Worm (Caenorhabditis elegans) whole organism, young adult: Measurements from ENCODE around the gene ZK355.3.

ENCODE experiments used
- B0261.1 ChIP-seq: sonication (generic microtip); optimal IDR thresholded peaks from 2 replicates; lab custom pipeline; 2016; ENCODE audit warnings: mild to moderate bottlenecking, missing genetic modification characterization, moderate library complexity, missing compliant biosample characterization
- B0336.3 ChIP-seq: fragments of 200-800 bp; sonication (Bioruptor generic); IDR thresholded peaks from 2 replicates; pipeline ENCODE4 v1.3.6; 2022; ENCODE audit warnings: missing genetic modification characterization, missing compliant biosample characterization
- C06A6.2 ChIP-seq: fragments of 200-800 bp; sonication (Bioruptor generic); conservative IDR thresholded peaks from 2 replicates; pipeline ENCODE4 v1.3.6; 2022; ENCODE audit warnings: missing genetic modification characterization, missing compliant biosample characterization
- C17E4.6 ChIP-seq: fragments of 200-800 bp; sonication (Bioruptor generic); IDR thresholded peaks from 2 replicates; pipeline ENCODE4 v1.3.6; 2022; ENCODE audit warnings: missing genetic modification reagents, missing genetic modification characterization, missing compliant biosample characterization
- D2030.7 ChIP-seq: fragments of 200-800 bp; sonication (Bioruptor generic); IDR thresholded peaks from 2 replicates; pipeline ENCODE4 v1.3.6; 2022; ENCODE audit warnings: missing genetic modification reagents, missing genetic modification characterization, missing compliant biosample characterization
- F10E7.11 ChIP-seq: sonication (generic microtip); optimal IDR thresholded peaks from 2 replicates; lab custom pipeline; 2017; ENCODE audit warnings: mild to moderate bottlenecking, missing genetic modification characterization, moderate library complexity, missing compliant biosample characterization
- F23B12.7 ChIP-seq: sonication (generic microtip); optimal IDR thresholded peaks from 2 replicates; lab custom pipeline; 2017; ENCODE audit warnings: missing genetic modification characterization, mild to moderate bottlenecking, missing compliant biosample characterization, antibody characterized with exemption, moderate library complexity; ENCODE audit not compliant: insufficient read depth
- F33H1.4 ChIP-seq: fragments of 200-800 bp; sonication (Bioruptor generic); IDR thresholded peaks from 2 replicates; pipeline ENCODE4 v1.3.6; 2022; ENCODE audit warnings: missing genetic modification reagents, missing genetic modification characterization, missing compliant biosample characterization
- F39B2.1 ChIP-seq: fragments of 200-800 bp; sonication (Bioruptor generic); IDR thresholded peaks from 2 replicates; pipeline ENCODE4 v1.3.6; 2022; ENCODE audit warnings: missing genetic modification reagents, missing genetic modification characterization, missing compliant biosample characterization
- F57A8.1 ChIP-seq: fragments of 200-800 bp; sonication (Bioruptor generic); optimal IDR thresholded peaks from 2 replicates; lab custom pipeline; 2018; ENCODE audit warnings: mild to moderate bottlenecking, missing genetic modification characterization, moderate library complexity, missing compliant biosample characterization
- K12H6.12 ChIP-seq: fragments of 200-800 bp; sonication (Bioruptor generic); optimal IDR thresholded peaks from 2 replicates; lab custom pipeline; 2018; ENCODE audit warnings: mild to moderate bottlenecking, missing genetic modification characterization, missing compliant biosample characterization
- T07F8.4 ChIP-seq: sonication (generic microtip); optimal IDR thresholded peaks from 2 replicates; lab custom pipeline; 2016; ENCODE audit warnings: mild to moderate bottlenecking, missing genetic modification characterization, moderate library complexity, missing compliant biosample characterization
- T26A5.8 ChIP-seq: sonication (generic microtip); optimal IDR thresholded peaks from 2 replicates; lab custom pipeline; 2016; ENCODE audit warnings: missing genetic modification characterization, missing compliant biosample characterization
- Y53F4B.3 ChIP-seq: fragments of 200-800 bp; sonication (Bioruptor generic); IDR thresholded peaks from 2 replicates; pipeline ENCODE4 v1.3.6; 2022; ENCODE audit warnings: missing genetic modification reagents, missing genetic modification characterization, missing compliant biosample characterization
- Y56A3A.18 ChIP-seq: fragments of 200-800 bp; sonication (Bioruptor generic); IDR thresholded peaks from 2 replicates; pipeline ENCODE4 v1.3.6; 2022; ENCODE audit warnings: missing genetic modification reagents, missing genetic modification characterization, missing compliant biosample characterization
- Y67H2A.10 ChIP-seq: fragments of 200-800 bp; sonication (Bioruptor generic); conservative IDR thresholded peaks from 2 replicates; pipeline ENCODE4 v1.3.6; 2022; ENCODE audit warnings: missing genetic modification reagents, missing genetic modification characterization, missing compliant biosample characterization
- Y95B8A.8 ChIP-seq: fragments of 200-800 bp; sonication (Bioruptor generic); IDR thresholded peaks from 2 replicates; pipeline ENCODE4 v1.3.6; 2022; ENCODE audit warnings: missing genetic modification reagents, missing genetic modification characterization, missing compliant biosample characterization
- aptf-3 ChIP-seq: fragments of 200-800 bp; sonication (Bioruptor generic); IDR thresholded peaks from 2 replicates; pipeline ENCODE4 v1.3.6; 2022; ENCODE audit warnings: missing genetic modification characterization, missing compliant biosample characterization
- atf-7 ChIP-seq: sonication (generic microtip); optimal IDR thresholded peaks from 2 replicates; lab custom pipeline; 2017; ENCODE audit warnings: mild to moderate bottlenecking, missing genetic modification characterization, missing compliant biosample characterization
- athp-1 ChIP-seq: sonication (generic microtip); optimal IDR thresholded peaks from 2 replicates; lab custom pipeline; 2017; ENCODE audit warnings: mild to moderate bottlenecking, missing genetic modification characterization, missing compliant biosample characterization
- attf-3 ChIP-seq: fragments of 200-800 bp; sonication (Bioruptor generic); conservative IDR thresholded peaks from 2 replicates; pipeline ENCODE4 v1.3.6; 2022; ENCODE audit warnings: missing genetic modification reagents, missing genetic modification characterization, missing compliant biosample characterization
- attf-6 ChIP-seq: fragments of 200-800 bp; sonication (Bioruptor generic); IDR thresholded peaks from 2 replicates; pipeline ENCODE4 v1.3.6; 2022; ENCODE audit warnings: missing genetic modification reagents, missing genetic modification characterization, missing compliant biosample characterization
- cebp-2 ChIP-seq: fragments of 200-800 bp; sonication (Bioruptor generic); IDR thresholded peaks from 2 replicates; pipeline ENCODE4 v1.3.6; 2022; ENCODE audit warnings: missing genetic modification characterization, missing compliant biosample characterization
- ceh-58 ChIP-seq: fragments of 200-800 bp; sonication (Bioruptor generic); IDR thresholded peaks from 2 replicates; pipeline ENCODE4 v1.3.6; 2022; ENCODE audit warnings: missing genetic modification characterization, missing compliant biosample characterization
- ceh-91 ChIP-seq: fragments of 200-800 bp; sonication (Bioruptor generic); IDR thresholded peaks from 2 replicates; pipeline ENCODE4 v1.3.6; 2022; ENCODE audit warnings: missing genetic modification reagents, missing genetic modification characterization, missing compliant biosample characterization
- die-1 ChIP-seq: sonication (generic microtip); optimal IDR thresholded peaks from 2 replicates; lab custom pipeline; 2016; ENCODE audit warnings: missing genotype, mild to moderate bottlenecking, missing genetic modification characterization, missing compliant biosample characterization
- dpl-1 ChIP-seq: fragments of 150-350 bp; optimal IDR thresholded peaks from 2 replicates; lab custom pipeline; 2014; ENCODE audit warnings: missing biosample characterization, missing genetic modification reagents, missing genetic modification characterization
- efl-1 ChIP-seq: fragments of 150-350 bp; optimal IDR thresholded peaks from 2 replicates; lab custom pipeline; 2014; ENCODE audit warnings: missing biosample characterization, missing genetic modification reagents, missing genetic modification characterization
- egl-18 ChIP-seq: fragments of 200-800 bp; sonication (Bioruptor generic); IDR thresholded peaks from 2 replicates; pipeline ENCODE4 v1.3.6; 2022; ENCODE audit warnings: missing genetic modification reagents, missing genetic modification characterization, missing compliant biosample characterization
- egl-44 ChIP-seq: fragments of 200-800 bp; sonication (Bioruptor generic); IDR thresholded peaks from 2 replicates; pipeline ENCODE4 v1.3.6; 2022; ENCODE audit warnings: missing genetic modification reagents, missing genetic modification characterization, missing compliant biosample characterization
- egrh-3 ChIP-seq: fragments of 200-800 bp; sonication (Bioruptor generic); IDR thresholded peaks from 2 replicates; pipeline ENCODE4 v1.3.6; 2022; ENCODE audit warnings: missing genetic modification reagents, missing genetic modification characterization, missing compliant biosample characterization
- him-1 ChIP-seq: sonication (generic microtip); optimal IDR thresholded peaks from 2 replicates; lab custom pipeline; 2016; ENCODE audit warnings: missing genotype, missing genetic modification reagents, missing genetic modification characterization, missing compliant biosample characterization
- hlh-26 ChIP-seq: fragments of 200-800 bp; sonication (Bioruptor generic); conservative IDR thresholded peaks from 2 replicates; pipeline ENCODE4 v1.3.6; 2022; ENCODE audit warnings: missing genetic modification reagents, missing genetic modification characterization, missing compliant biosample characterization
- hmg-20 ChIP-seq: fragments of 200-800 bp; sonication (Bioruptor generic); IDR thresholded peaks from 2 replicates; pipeline ENCODE4 v1.3.6; 2022; ENCODE audit warnings: missing genetic modification reagents, missing genetic modification characterization, missing compliant biosample characterization
- hrde-1 ChIP-seq: sonication (generic microtip); optimal IDR thresholded peaks from 2 replicates; lab custom pipeline; 2016; ENCODE audit warnings: missing genetic modification characterization, mild to moderate bottlenecking, missing compliant biosample characterization, moderate library complexity, missing genotype, missing genetic modification reagents, borderline replicate concordance
- lag-1 ChIP-seq: fragments of 200-800 bp; sonication (Bioruptor generic); IDR thresholded peaks from 2 replicates; pipeline ENCODE4 v1.3.6; 2022; ENCODE audit warnings: missing genetic modification reagents, missing genetic modification characterization, missing compliant biosample characterization
- let-526 ChIP-seq: fragments of 200-800 bp; sonication (Bioruptor generic); IDR thresholded peaks from 2 replicates; pipeline ENCODE4 v1.3.6; 2022; ENCODE audit warnings: missing genetic modification reagents, missing genetic modification characterization, missing compliant biosample characterization
- lin-26 ChIP-seq: fragments of 200-800 bp; sonication (Bioruptor generic); IDR thresholded peaks from 2 replicates; pipeline ENCODE4 v1.3.6; 2022; ENCODE audit warnings: missing genetic modification reagents, missing genetic modification characterization, missing compliant biosample characterization
- lin-35 ChIP-seq, 3 experiments: fragments of 150-350 bp in 2 of 3; sonication (generic microtip) in 1 of 3; optimal IDR thresholded peaks; 2 replicates each; lab custom pipeline; 2014 to 2018; ENCODE audit warnings: missing biosample characterization in 3 of 3, missing genetic modification characterization in 3 of 3, missing genetic modification reagents in 3 of 3
- lin-40 ChIP-seq: sonication (generic microtip); optimal IDR thresholded peaks from 2 replicates; lab custom pipeline; 2016; ENCODE audit warnings: missing genetic modification characterization, mild to moderate bottlenecking, missing compliant biosample characterization, missing genotype, missing genetic modification reagents
- lsl-1 ChIP-seq: fragments of 200-800 bp; sonication (Bioruptor generic); optimal IDR thresholded peaks from 2 replicates; lab custom pipeline; 2018; ENCODE audit warnings: mild to moderate bottlenecking, missing genetic modification characterization, moderate library complexity, missing compliant biosample characterization
- madf-6 ChIP-seq: fragments of 200-800 bp; sonication (Bioruptor generic); IDR thresholded peaks from 2 replicates; pipeline ENCODE4 v1.3.6; 2022; ENCODE audit warnings: missing genetic modification reagents, missing genetic modification characterization, missing compliant biosample characterization
- pbrm-1 ChIP-seq: fragments of 200-800 bp; sonication (Bioruptor generic); IDR thresholded peaks from 2 replicates; pipeline ENCODE4 v1.3.6; 2022; ENCODE audit warnings: missing genetic modification reagents, missing genetic modification characterization, missing compliant biosample characterization
- repo-1 ChIP-seq: sonication (generic microtip); optimal IDR thresholded peaks from 2 replicates; lab custom pipeline; 2017; ENCODE audit warnings: mild to moderate bottlenecking, missing genetic modification characterization, missing compliant biosample characterization
- sdz-38 ChIP-seq: sonication (generic microtip); optimal IDR thresholded peaks from 2 replicates; lab custom pipeline; 2016; ENCODE audit warnings: missing genotype, missing genetic modification characterization, missing compliant biosample characterization
- somi-1 ChIP-seq: fragments of 200-800 bp; sonication (Bioruptor generic); optimal IDR thresholded peaks from 2 replicates; lab custom pipeline; 2018; ENCODE audit warnings: mild to moderate bottlenecking, missing genetic modification characterization, missing compliant biosample characterization
- unc-62 ChIP-seq: fragments of 150-350 bp; optimal IDR thresholded peaks from 2 replicates; lab custom pipeline; 2014; ENCODE audit warnings: missing biosample characterization, missing genetic modification reagents, missing genetic modification characterization
- ztf-25 ChIP-seq: fragments of 200-800 bp; sonication (Bioruptor generic); IDR thresholded peaks from 2 replicates; pipeline ENCODE4 v1.3.6; 2022; ENCODE audit warnings: missing genetic modification reagents, missing genetic modification characterization, missing compliant biosample characterization

ZK355.3 gene

DNA sequence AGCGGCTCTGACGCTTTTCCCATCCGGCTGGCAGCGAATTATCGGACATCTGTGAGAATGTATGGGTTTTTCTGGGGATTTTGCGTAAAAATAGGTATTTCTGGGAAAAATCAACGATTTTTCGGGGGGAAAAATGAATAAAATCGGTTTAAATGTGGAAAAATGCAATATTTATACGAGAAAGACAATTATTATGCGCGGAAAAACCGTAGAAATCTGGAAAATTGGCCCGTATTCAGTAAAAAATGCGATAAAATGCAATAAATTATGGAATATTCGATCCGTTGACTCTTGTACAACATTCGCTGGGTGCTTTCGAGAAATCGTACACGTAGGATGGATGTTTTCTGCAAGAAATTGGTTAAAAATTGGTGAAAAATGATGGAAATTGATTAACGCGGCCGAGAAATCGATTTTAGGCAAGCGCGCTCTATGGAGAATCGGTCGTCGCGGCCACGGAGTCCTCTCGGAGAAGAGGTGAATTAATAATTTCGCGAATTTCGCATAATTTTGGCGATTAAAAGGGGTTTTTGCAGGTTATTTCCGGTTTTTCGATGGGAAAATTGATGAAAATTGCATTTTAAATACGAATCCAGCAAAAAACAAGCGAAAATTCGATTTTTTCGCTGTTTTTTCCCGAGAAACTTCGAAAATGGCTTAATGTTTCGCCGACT lies 38.3 kb downstream of the ZK355.3 start, which contains the start of gene pinn-1 (continued):
- peak; percentile 85 for TF ChIP-seq B0336.3 (GFP tag; lab: Robert Waterston, UW)
- TF ChIP-seq hrde-1 (tag; lab: Kevin White, UChicago), result no peak
- TF ChIP-seq attf-6 (GFP tag; lab: Robert Waterston, UW), result no peak
- no peak for TF ChIP-seq die-1 (tag; lab: Kevin White, UChicago)
- TF ChIP-seq madf-6 (GFP tag; lab: Robert Waterston, UW), result peak; percentile 83
- no peak for TF ChIP-seq somi-1 (GFP tag; lab: Kevin White, UChicago)
- no peak for TF ChIP-seq ceh-58
- TF ChIP-seq F39B2.1 (GFP tag; lab: Robert Waterston, UW), result no peak
- no peak for TF ChIP-seq hmg-20
- TF ChIP-seq T26A5.8 (tag; lab: Kevin White, UChicago), result no peak
- peak; percentile 82 for TF ChIP-seq K12H6.12 (tag; lab: Kevin White, UChicago)
- TF ChIP-seq lin-35 (GFP tag; optimal IDR thresholded peaks at IDR 0.05; lab: Kevin White, UChicago), result peak in 1 of 3 experiments; percentile 69
- TF ChIP-seq B0261.1 (tag; lab: Kevin White, UChicago), result peak; percentile 21
- peak; percentile 90 for TF ChIP-seq D2030.7 (GFP tag; lab: Robert Waterston, UW)
- no peak for TF ChIP-seq lag-1 (GFP tag; lab: Robert Waterston, UW)
- peak; percentile 68; the same call in 1 of the 2 replicates for TF ChIP-seq egl-44 (GFP tag; lab: Robert Waterston, UW)
- 0 out of 2 replicates have a peak, but pooled peaks have one; percentile 37 for TF ChIP-seq C17E4.6 (GFP tag; lab: Robert Waterston, UW)
- peak; percentile 56 for TF ChIP-seq repo-1 (tag; lab: Kevin White, UChicago)
- TF ChIP-seq lsl-1 (GFP tag; lab: Kevin White, UChicago), result peak; percentile 73
- peak; percentile 91 for TF ChIP-seq let-526 (GFP tag; lab: Robert Waterston, UW)
- TF ChIP-seq F10E7.11 (tag; lab: Kevin White, UChicago), result no peak
- peak; percentile 10; the same call in 1 of the 2 replicates for TF ChIP-seq Y53F4B.3
- TF ChIP-seq ceh-91 (GFP tag; lab: Robert Waterston, UW), result peak; percentile 79
- peak; percentile 66 for TF ChIP-seq lin-26
- TF ChIP-seq lin-40 (tag; lab: Kevin White, UChicago), result peak; percentile 82
- no peak for TF ChIP-seq F57A8.1 (GFP tag; lab: Kevin White, UChicago)
- peak; percentile 69 for TF ChIP-seq F33H1.4 (GFP tag; lab: Robert Waterston, UW)
- no peak; the same call in 1 of the 2 replicates for TF ChIP-seq attf-3 (GFP tag; lab: Robert Waterston, UW)
- peak; percentile 52; the same call in 1 of the 2 replicates for TF ChIP-seq egrh-3 (GFP tag; lab: Robert Waterston, UW)
- peak; percentile 68 for TF ChIP-seq atf-7
- peak; percentile 52 for TF ChIP-seq efl-1
- no peak for TF ChIP-seq C06A6.2
- 0 out of 2 replicates have a peak, but pooled peaks have one; percentile 31 for TF ChIP-seq ztf-25 (GFP tag; lab: Robert Waterston, UW)
- TF ChIP-seq pbrm-1 (GFP tag; lab: Robert Waterston, UW), result peak; percentile 92
- 0 out of 2 replicates have a peak, but pooled peaks have one; percentile 48 for TF ChIP-seq Y56A3A.18
- TF ChIP-seq T07F8.4, result no peak
- TF ChIP-seq sdz-38 (tag; lab: Kevin White, UChicago), result no peak
- peak; percentile 70; the same call in 1 of the 2 replicates for TF ChIP-seq Y67H2A.10 (GFP tag; lab: Robert Waterston, UW)
- TF ChIP-seq egl-18 (GFP tag; lab: Robert Waterston, UW), result peak; percentile 50; the same call in 1 of the 2 replicates
- TF ChIP-seq dpl-1 (GFP tag; lab: Kevin White, UChicago), result peak; percentile 47
- 0 out of 2 replicates have a peak, but pooled peaks have one; percentile 71 for TF ChIP-seq cebp-2
- peak; percentile 76 for TF ChIP-seq him-1 (tag; lab: Kevin White, UChicago)
- TF ChIP-seq F23B12.7 (tag; lab: Kevin White, UChicago), result peak; percentile 45
- peak; percentile 95 for TF ChIP-seq athp-1
- no peak for TF ChIP-seq aptf-3 (GFP tag; lab: Robert Waterston, UW)
- no peak for TF ChIP-seq hlh-26 (GFP tag; lab: Robert Waterston, UW)
- TF ChIP-seq Y95B8A.8 (GFP tag; lab: Robert Waterston, UW), result peak; percentile 77
- no peak for TF ChIP-seq unc-62 (GFP tag; lab: Kevin White, UChicago)
